Fruit fly (Drosophila melanogaster): Measurements from ENCODE around the gene p38a.

DNA sequence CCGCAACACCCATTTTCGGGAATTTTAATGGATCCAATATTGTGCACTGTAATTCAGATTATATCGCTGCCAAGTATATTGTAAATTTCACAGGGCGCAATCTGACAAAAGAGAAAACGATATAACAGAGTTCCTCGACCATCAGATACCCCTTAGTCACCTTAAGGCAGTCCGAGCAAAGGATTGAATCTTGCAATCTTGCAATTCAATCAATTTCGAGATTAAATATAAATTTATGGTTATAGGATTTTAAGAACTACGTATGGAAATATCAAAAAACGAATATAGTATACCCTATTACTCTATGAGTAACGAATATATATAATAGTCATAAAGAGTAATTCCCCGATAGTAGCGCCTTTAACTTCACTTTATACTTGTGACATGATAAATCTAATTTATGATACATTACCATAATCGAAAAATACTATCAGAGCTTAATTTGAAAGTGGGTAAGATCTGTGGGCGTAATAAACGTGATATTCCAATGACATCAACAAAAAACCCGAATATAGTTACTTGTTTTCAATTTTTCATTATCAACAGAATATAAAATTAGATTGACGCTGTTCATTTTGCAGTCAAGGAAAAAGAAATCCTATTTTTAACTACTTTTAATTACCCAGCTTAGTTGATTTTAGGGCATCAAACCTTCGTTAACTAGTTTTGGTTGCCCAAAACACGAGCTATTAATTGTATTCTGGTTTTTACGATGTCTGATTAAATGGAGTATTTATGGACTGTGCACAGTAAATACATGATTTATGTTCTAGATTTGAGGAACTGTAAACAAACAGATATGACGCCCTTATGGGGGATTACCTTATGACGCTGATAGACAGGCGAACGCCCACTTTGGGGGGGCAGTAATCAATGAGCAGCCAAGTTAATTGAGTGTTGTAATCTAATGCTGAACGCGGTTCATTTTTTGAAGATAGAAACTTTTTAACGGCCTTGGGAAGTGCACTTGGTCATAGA, 13.4 kb downstream of the p38a start:
- TF ChIP-seq CG6163 (GFP tag; IDR thresholded peaks at IDR 0.05), result no peak
- no peak for TF ChIP-seq fd59A (GFP tag; optimal IDR thresholded peaks at IDR 0.05)
- no peak for TF ChIP-seq Met (GFP tag; optimal IDR thresholded peaks at IDR 0.05)
- TF ChIP-seq CG6276 (GFP tag; optimal IDR thresholded peaks at IDR 0.05), result no peak
- TF ChIP-seq Gug (GFP tag; IDR thresholded peaks at IDR 0.05), result no peak
- TF ChIP-seq salr (GFP tag; optimal IDR thresholded peaks at IDR 0.05), result no peak
- TF ChIP-seq Blimp-1 (GFP tag; optimal IDR thresholded peaks at IDR 0.05), result no peak
- no peak for TF ChIP-seq CG34406 (GFP tag; optimal IDR thresholded peaks at IDR 0.05)
- no peak for TF ChIP-seq spab (GFP tag; optimal IDR thresholded peaks at IDR 0.05)
- no peak for TF ChIP-seq CG1621 (tag; optimal IDR thresholded peaks at IDR 0.05)
- no peak for TF ChIP-seq eg (GFP tag; IDR thresholded peaks at IDR 0.05)
- no peak for TF ChIP-seq CG32006 (GFP tag; optimal IDR thresholded peaks at IDR 0.05)
- no peak for TF ChIP-seq Ets96B (tag; optimal IDR thresholded peaks at IDR 0.05)
